Worm (Caenorhabditis elegans) whole organism, L2 larva: ENCODE measurements around the gene W03A5.1.

Source experiments
- aly-2 ChIP-seq: fragments of 150-350 bp; optimal IDR thresholded peaks from 2 replicates; lab custom pipeline; 2014; ENCODE audit warnings: missing biosample characterization, missing genetic modification characterization
- ama-1 ChIP-seq: fragments of 150-350 bp; optimal IDR thresholded peaks from 2 replicates; lab custom pipeline; 2018; ENCODE audit warnings: inconsistent platforms
- dmd-4 ChIP-seq: sonication (generic microtip); optimal IDR thresholded peaks from 2 replicates; lab custom pipeline; 2017; ENCODE audit warnings: missing biosample characterization, missing genetic modification characterization
- lin-39 ChIP-seq: fragments of 150-350 bp; optimal IDR thresholded peaks from 2 replicates; lab custom pipeline; 2014; ENCODE audit warnings: missing biosample characterization, missing genetic modification reagents, missing genetic modification characterization
- nhr-77 ChIP-seq: fragments of 150-350 bp; optimal IDR thresholded peaks from 2 replicates; lab custom pipeline; 2014; ENCODE audit warnings: missing biosample characterization, missing genetic modification characterization
- unc-55 ChIP-seq: fragments of 150-350 bp; sonication (generic microtip); optimal IDR thresholded peaks from 3 replicates; lab custom pipeline; 2014; ENCODE audit warnings: missing biosample characterization, missing genetic modification reagents, missing genetic modification characterization
- unc-62 ChIP-seq: fragments of 150-350 bp; optimal IDR thresholded peaks from 2 replicates; lab custom pipeline; 2014; ENCODE audit warnings: missing biosample characterization, missing genetic modification reagents, missing genetic modification characterization
- zag-1 ChIP-seq: fragments of 150-350 bp; optimal IDR thresholded peaks from 2 replicates; lab custom pipeline; 2014; ENCODE audit warnings: missing biosample characterization, missing genetic modification characterization

DNA sequence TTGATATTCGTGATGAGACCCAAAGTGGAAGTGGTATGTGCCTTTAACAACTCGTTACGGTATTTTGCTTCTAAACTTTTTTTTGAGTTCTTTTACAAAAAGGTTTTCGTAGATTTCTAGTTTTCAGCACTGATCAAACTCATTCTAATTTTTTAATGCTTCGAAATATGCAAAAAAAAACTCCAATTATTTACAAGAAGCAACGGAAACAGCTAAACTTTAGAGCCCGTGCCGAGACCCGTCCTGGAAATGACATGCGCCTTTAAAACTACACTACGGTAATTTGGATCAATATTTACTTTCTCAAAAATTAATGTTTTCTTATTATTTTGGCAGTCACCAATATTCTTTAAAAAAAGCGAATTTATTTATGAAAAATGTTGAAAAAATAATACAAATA is 27.1 kb upstream of the W03A5.1 start:
- TF ChIP-seq nhr-77 (tag; lab: Kevin White, UChicago) (no peak), unc-55 (no peak), zag-1 (tag; lab: Kevin White, UChicago) (no peak), lin-39 (tag; lab: Kevin White, UChicago) (no peak), ama-1 (lab: Kevin White, UChicago) (no peak), unc-62 (GFP tag; lab: Kevin White, UChicago) (no peak), aly-2 (no peak), dmd-4 (tag; lab: Kevin White, UChicago) (no peak)
